Worm (Caenorhabditis elegans) whole organism, L4/young adult: ENCODE data around the gene ssq-1.
A peak's percentile ranks its signal among the peaks of the same experiment; 100 is the strongest.
"Not testable (repeated sequence)": the region's sequence is repeated elsewhere in the genome, so short reads cannot be mapped to it uniquely, and the experiment has no call there.

Experiments
- W03F9.2 ChIP-seq: fragments of 150-350 bp; optimal IDR thresholded peaks from 2 replicates; lab custom pipeline; 2014; ENCODE audit warnings: missing biosample characterization, missing genetic modification characterization
- dao-5 ChIP-seq: sonication (generic microtip); optimal IDR thresholded peaks from 2 replicates; lab custom pipeline; 2016; ENCODE audit warnings: missing genotype, missing genetic modification characterization, moderate library complexity, missing compliant biosample characterization
- him-1 ChIP-seq: sonication (generic microtip); optimal IDR thresholded peaks from 2 replicates; lab custom pipeline; 2016; ENCODE audit warnings: missing genotype, missing genetic modification reagents, missing genetic modification characterization, missing compliant biosample characterization

The ssq-1 gene

ce11 chrIV:9852250-9852649 is at the start of gene ssq-1:
ssq-1 (plus strand) TSS chrIV:9852550.
- TF ChIP-seq W03F9.2 (tag; lab: Kevin White, UChicago), result no peak
- TF ChIP-seq dao-5 (tag; lab: Kevin White, UChicago), result no peak
- no peak for TF ChIP-seq him-1

ce11 chrIV:9802711-9803110 is 49.6 kb upstream of the ssq-1 start, which contains the start of gene fat-3:
fat-3 (plus strand) TSS chrIV:9803023.
- TF ChIP-seq dao-5 (tag; lab: Kevin White, UChicago) (no peak), W03F9.2 (tag; lab: Kevin White, UChicago) (no peak), him-1 (no peak)

- TF ChIP-seq W03F9.2 (tag; lab: Kevin White, UChicago) (peak; percentile 25), dao-5 (tag; lab: Kevin White, UChicago) (no peak), him-1 (no peak)
Observed at ce11 chrIV:9803544-9803943, 48.8 kb upstream of the ssq-1 start.

- TF ChIP-seq dao-5 (tag; lab: Kevin White, UChicago), result no peak
- no peak for TF ChIP-seq W03F9.2 (tag; lab: Kevin White, UChicago)
- TF ChIP-seq him-1, result no peak
Observed at ce11 chrIV:9810633-9811032, 41.7 kb upstream of the ssq-1 start, which contains the start of gene dct-15. dct-15 (minus strand) TSS chrIV:9810733.

ce11 chrIV:9811487-9811886 is 40.9 kb upstream of the ssq-1 start:
- TF ChIP-seq W03F9.2 (tag; lab: Kevin White, UChicago), result no peak
- TF ChIP-seq dao-5 (tag; lab: Kevin White, UChicago), result no peak
- no peak for TF ChIP-seq him-1

- TF ChIP-seq him-1 (no peak), dao-5 (tag; lab: Kevin White, UChicago) (no peak), W03F9.2 (tag; lab: Kevin White, UChicago) (no peak)
Observed at ce11 chrIV:9815432-9815831, 36.9 kb upstream of the ssq-1 start, which contains the start of gene egl-20. egl-20 (minus strand) TSS chrIV:9815532.

ce11 chrIV:9821621-9822020 is 30.7 kb upstream of the ssq-1 start, which contains the start of gene col-123:
col-123 (plus strand) TSS chrIV:9821921.
- TF ChIP-seq him-1 (no peak), dao-5 (tag; lab: Kevin White, UChicago) (no peak), W03F9.2 (tag; lab: Kevin White, UChicago) (no peak)

ce11 chrIV:9822585-9822984 is 29.8 kb upstream of the ssq-1 start:
- TF ChIP-seq dao-5 (tag; lab: Kevin White, UChicago) (no peak), W03F9.2 (tag; lab: Kevin White, UChicago) (no peak), him-1 (no peak)

- TF ChIP-seq dao-5 (tag; lab: Kevin White, UChicago), result no peak
- TF ChIP-seq him-1, result no peak
- no peak for TF ChIP-seq W03F9.2 (tag; lab: Kevin White, UChicago)
Observed at ce11 chrIV:9824480-9824879, 27.9 kb upstream of the ssq-1 start, which contains the start of gene catp-6. catp-6 (minus strand) TSS chrIV:9824580.

ce11 chrIV:9825196-9825744 is 27.1 kb upstream of the ssq-1 start, which contains the start of gene mtr-4:
mtr-4 (plus strand) TSS chrIV:9825694.
- TF ChIP-seq W03F9.2 (tag; lab: Kevin White, UChicago) (peak; percentile 48), dao-5 (tag; lab: Kevin White, UChicago) (no peak)

- TF ChIP-seq W03F9.2 (tag; lab: Kevin White, UChicago) (no peak), dao-5 (tag; lab: Kevin White, UChicago) (no peak), him-1 (no peak)
Observed at ce11 chrIV:9832586-9832985, 19.8 kb upstream of the ssq-1 start, which contains the start of gene kin-21. kin-21 (plus strand) TSS chrIV:9832886.

ce11 chrIV:9833337-9833736 is 19.0 kb upstream of the ssq-1 start:
- TF ChIP-seq him-1, result no peak

- TF ChIP-seq dao-5 (tag; lab: Kevin White, UChicago) (no peak), him-1 (no peak), W03F9.2 (tag; lab: Kevin White, UChicago) (no peak)
Observed at ce11 chrIV:9836317-9836716, 16.0 kb upstream of the ssq-1 start, which contains the start of gene msp-81. msp-81 (minus strand) TSS chrIV:9836417.

ce11 chrIV:9837349-9837748 is 15.0 kb upstream of the ssq-1 start, which contains the start of gene msp-10:
msp-10 (plus strand) TSS chrIV:9837649.
- not testable (repeated sequence) for TF ChIP-seq W03F9.2 (tag; lab: Kevin White, UChicago); him-1; dao-5 (tag; lab: Kevin White, UChicago)
